Fruit fly (Drosophila melanogaster): ENCODE data around the gene Sptr.

- no peak for TF ChIP-seq CG8478 (optimal IDR thresholded peaks at IDR 0.05)
- TF ChIP-seq CTCF (optimal IDR thresholded peaks at IDR 0.05) = peak; percentile 11 to 23
Observed at dm6 chrX:8448171-8448570, 16.1 kb downstream of the Sptr start.
